Fruit fly (Drosophila melanogaster) whole organism, embryonic: ENCODE results near the gene fal.

Experiments
- Abd-B ChIP-seq: fragments of 200-800 bp; sonication (Bioruptor generic); optimal IDR thresholded peaks from 2 replicates; lab custom pipeline; 2018; ENCODE audit warnings: missing biosample characterization, mild to moderate bottlenecking, missing genetic modification characterization, moderate library complexity
- Bdp1 ChIP-seq: fragments of 200-800 bp; sonication (Bioruptor generic); optimal IDR thresholded peaks from 3 replicates; lab custom pipeline; 2016; ENCODE audit warnings: missing biosample characterization, missing genetic modification characterization
- Blimp-1 ChIP-seq: fragments of 200-800 bp; sonication (Bioruptor generic); optimal IDR thresholded peaks from 3 replicates; lab custom pipeline; 2018; ENCODE audit warnings: missing biosample characterization, missing genetic modification characterization, mild to moderate bottlenecking, moderate library complexity, missing genetic modification reagents
- Bteb2 ChIP-seq: fragments of 200-800 bp; sonication (Bioruptor generic); optimal IDR thresholded peaks from 2 replicates; lab custom pipeline; 2016; ENCODE audit warnings: missing biosample characterization, missing genetic modification characterization
- CG10979 ChIP-seq: fragments of 200-800 bp; sonication (Bioruptor generic); optimal IDR thresholded peaks from 2 replicates; lab custom pipeline; 2018; ENCODE audit warnings: missing biosample characterization, mild to moderate bottlenecking, missing genetic modification characterization, moderate library complexity
- CG12071 ChIP-seq: fragments of 200-800 bp; sonication (Bioruptor generic); optimal IDR thresholded peaks from 3 replicates; lab custom pipeline; 2018; ENCODE audit warnings: missing biosample characterization, mild to moderate bottlenecking, missing genetic modification characterization
- CG13894 ChIP-seq: fragments of 200-800 bp; sonication (Bioruptor generic); optimal IDR thresholded peaks from 3 replicates; lab custom pipeline; 2018; ENCODE audit warnings: missing biosample characterization, mild to moderate bottlenecking, missing genetic modification characterization, moderate library complexity
- CG1647 ChIP-seq: fragments of 200-800 bp; sonication (Bioruptor generic); optimal IDR thresholded peaks from 3 replicates; lab custom pipeline; 2016; ENCODE audit warnings: missing biosample characterization, missing genetic modification characterization
- CG17359 ChIP-seq: fragments of 200-800 bp; sonication (Bioruptor generic); optimal IDR thresholded peaks from 3 replicates; lab custom pipeline; 2018; ENCODE audit warnings: missing biosample characterization, mild to moderate bottlenecking, missing genetic modification characterization, moderate library complexity
- CG1832 ChIP-seq: fragments of 200-800 bp; sonication (Bioruptor generic); optimal IDR thresholded peaks from 2 replicates; lab custom pipeline; 2017; ENCODE audit warnings: missing biosample characterization, mild to moderate bottlenecking, missing genetic modification characterization, inconsistent platforms
- CG2129 ChIP-seq: fragments of 200-800 bp; sonication (Bioruptor generic); IDR thresholded peaks from 2 replicates; pipeline ENCODE4 v1.3.6; 2022; ENCODE audit warnings: missing biosample characterization, missing genetic modification characterization; ENCODE audit not compliant: partially characterized antibody
- CG30431 ChIP-seq: fragments of 200-800 bp; sonication (Bioruptor generic); optimal IDR thresholded peaks from 2 replicates; lab custom pipeline; 2017; ENCODE audit warnings: missing biosample characterization, missing genetic modification characterization
- CG3065 ChIP-seq: fragments of 200-800 bp; sonication (Bioruptor generic); optimal IDR thresholded peaks from 2 replicates; lab custom pipeline; 2016; ENCODE audit warnings: missing biosample characterization, missing genetic modification characterization
- CG34422 ChIP-seq: fragments of 200-800 bp; sonication (Bioruptor generic); IDR thresholded peaks from 3 replicates; pipeline ENCODE4 v1.3.6; 2022; ENCODE audit warnings: missing biosample characterization, missing genetic modification characterization
- CG6854 ChIP-seq: fragments of 200-800 bp; sonication (Bioruptor generic); optimal IDR thresholded peaks from 3 replicates; lab custom pipeline; 2017; ENCODE audit warnings: missing biosample characterization, mild to moderate bottlenecking, missing genetic modification characterization
- CG8281 ChIP-seq: fragments of 200-800 bp; sonication (Bioruptor generic); optimal IDR thresholded peaks from 2 replicates; lab custom pipeline; 2018; ENCODE audit warnings: missing biosample characterization, mild to moderate bottlenecking, missing genetic modification characterization, moderate library complexity
- CG9932 ChIP-seq: fragments of 200-800 bp; sonication (Bioruptor generic); IDR thresholded peaks from 2 replicates; pipeline ENCODE4 v1.3.6; 2022; ENCODE audit warnings: missing biosample characterization, missing genetic modification characterization
- CoRest ChIP-seq: fragments of 200-800 bp; sonication (Bioruptor generic); optimal IDR thresholded peaks from 3 replicates; lab custom pipeline; 2018; ENCODE audit warnings: missing biosample characterization, mild to moderate bottlenecking, missing genetic modification characterization, moderate library complexity
- Dip2 ChIP-seq: fragments of 200-800 bp; sonication (Bioruptor generic); IDR thresholded peaks from 2 replicates; pipeline ENCODE4 v1.3.6; 2022; ENCODE audit warnings: missing biosample characterization, missing genetic modification characterization
- Dref ChIP-seq: fragments of 200-800 bp; sonication (Bioruptor generic); IDR thresholded peaks from 2 replicates; pipeline ENCODE4 v1.3.6; 2022; ENCODE audit warnings: missing biosample characterization, missing genetic modification characterization
- Drgx ChIP-seq: fragments of 200-800 bp; sonication (Bioruptor generic); IDR thresholded peaks from 2 replicates; pipeline ENCODE4 v1.3.6; 2022; ENCODE audit warnings: missing biosample characterization, missing genetic modification characterization
- Fer1 ChIP-seq: fragments of 200-800 bp; sonication (Bioruptor generic); optimal IDR thresholded peaks from 2 replicates; lab custom pipeline; 2017; ENCODE audit warnings: missing biosample characterization, mild to moderate bottlenecking, missing genetic modification characterization
- H15 ChIP-seq: fragments of 200-800 bp; sonication (Bioruptor generic); IDR thresholded peaks from 3 replicates; pipeline ENCODE4 v1.3.6; 2022; ENCODE audit warnings: missing biosample characterization, missing genetic modification characterization
- HHEX ChIP-seq: fragments of 200-800 bp; sonication (Bioruptor generic); optimal IDR thresholded peaks from 3 replicates; lab custom pipeline; 2017; ENCODE audit warnings: missing biosample characterization, mild to moderate bottlenecking, missing genetic modification characterization, missing genetic modification reagents
- HLHmδ ChIP-seq: fragments of 200-800 bp; sonication (Bioruptor generic); optimal IDR thresholded peaks from 2 replicates; lab custom pipeline; 2018; ENCODE audit warnings: missing biosample characterization, mild to moderate bottlenecking, missing genetic modification characterization, moderate library complexity
- Hand ChIP-seq: fragments of 200-800 bp; sonication (Bioruptor generic); optimal IDR thresholded peaks from 2 replicates; lab custom pipeline; 2017; ENCODE audit warnings: mild to moderate bottlenecking, missing biosample characterization, missing genetic modification reagents, missing genetic modification characterization
- Hr51 ChIP-seq, 2 experiments: fragments of 200-800 bp; sonication (Bioruptor generic); optimal IDR thresholded peaks; 2 replicates in 1 of 2; 3 replicates in 1 of 2; lab custom pipeline; 2016 to 2018; ENCODE audit warnings: missing biosample characterization in 2 of 2, missing genetic modification characterization in 2 of 2, mild to moderate bottlenecking in 1 of 2, moderate library complexity in 1 of 2
- Hsf ChIP-seq: fragments of 200-800 bp; sonication (Bioruptor generic); optimal IDR thresholded peaks from 3 replicates; lab custom pipeline; 2016; ENCODE audit warnings: missing biosample characterization, missing genetic modification characterization
- Mrtf ChIP-seq: fragments of 200-800 bp; sonication (Bioruptor generic); IDR thresholded peaks from 3 replicates; pipeline ENCODE4 v1.3.6; 2022; ENCODE audit warnings: missing biosample characterization, missing genetic modification characterization
- Poxn ChIP-seq: fragments of 200-800 bp; sonication (Bioruptor generic); IDR thresholded peaks from 2 replicates; pipeline ENCODE4 v1.3.6; 2022; ENCODE audit warnings: missing biosample characterization, missing genetic modification characterization
- Rfx ChIP-seq: fragments of 200-800 bp; sonication (Bioruptor generic); IDR thresholded peaks from 2 replicates; pipeline ENCODE4 v1.3.6; 2022; ENCODE audit warnings: missing biosample characterization, missing genetic modification characterization
- Sox102F ChIP-seq: fragments of 200-800 bp; sonication (Bioruptor generic); optimal IDR thresholded peaks from 2 replicates; lab custom pipeline; 2018; ENCODE audit warnings: missing biosample characterization, mild to moderate bottlenecking, missing genetic modification characterization, moderate library complexity
- Spps ChIP-seq: fragments of 200-800 bp; sonication (Bioruptor generic); optimal IDR thresholded peaks from 2 replicates; lab custom pipeline; 2018; ENCODE audit warnings: missing biosample characterization, mild to moderate bottlenecking, missing genetic modification characterization
- Sry-β ChIP-seq: fragments of 200-800 bp; sonication (Bioruptor generic); optimal IDR thresholded peaks from 2 replicates; lab custom pipeline; 2018; ENCODE audit warnings: missing biosample characterization, mild to moderate bottlenecking, missing genetic modification characterization, moderate library complexity
- Ssrp ChIP-seq: fragments of 200-800 bp; sonication (Bioruptor generic); optimal IDR thresholded peaks from 2 replicates; lab custom pipeline; 2018; ENCODE audit warnings: missing biosample characterization, mild to moderate bottlenecking, missing genetic modification characterization, moderate library complexity
- Taf1 ChIP-seq: fragments of 200-800 bp; sonication (Bioruptor generic); IDR thresholded peaks from 2 replicates; pipeline ENCODE4 v1.3.6; 2022; ENCODE audit warnings: missing biosample characterization, missing genetic modification characterization
- ab ChIP-seq: fragments of 200-800 bp; sonication (Bioruptor generic); optimal IDR thresholded peaks from 2 replicates; lab custom pipeline; 2016; ENCODE audit warnings: missing biosample characterization, missing genetic modification characterization
- amos ChIP-seq: fragments of 200-800 bp; sonication (Bioruptor generic); IDR thresholded peaks from 2 replicates; pipeline ENCODE4 v1.3.6; 2022; ENCODE audit warnings: missing biosample characterization, missing genetic modification characterization; ENCODE audit not compliant: partially characterized antibody
- gfzf ChIP-seq: fragments of 200-800 bp; sonication (Bioruptor generic); optimal IDR thresholded peaks from 2 replicates; lab custom pipeline; 2016; ENCODE audit warnings: missing biosample characterization, mild to moderate bottlenecking, missing genetic modification characterization, moderate library complexity
- lola ChIP-seq, 3 experiments: fragments of >200 bp in 2 of 3; fragments of 200-800 bp in 1 of 3; sonication (Bioruptor generic) in 1 of 3; optimal IDR thresholded peaks; 2 replicates each; lab custom pipeline; 2017 to 2019; ENCODE audit warnings: missing biosample characterization in 3 of 3, missing genetic modification characterization in 3 of 3, mild to moderate bottlenecking in 1 of 3, moderate library complexity in 1 of 3
- maf-S ChIP-seq: fragments of 200-800 bp; sonication (Bioruptor generic); optimal IDR thresholded peaks from 2 replicates; lab custom pipeline; 2016; ENCODE audit warnings: missing biosample characterization, missing genetic modification characterization
- mirr ChIP-seq: fragments of 200-800 bp; sonication (Bioruptor generic); optimal IDR thresholded peaks from 3 replicates; lab custom pipeline; 2018; ENCODE audit warnings: missing biosample characterization, mild to moderate bottlenecking, missing genetic modification characterization
- pan ChIP-seq, 4 experiments: fragments of >200 bp in 3 of 4; fragments of 200-800 bp in 1 of 4; sonication (Bioruptor generic) in 1 of 4; optimal IDR thresholded peaks in 3 of 4; IDR thresholded peaks in 1 of 4; 2 replicates each; pipeline versions ENCODE4 v1.3.6 to Lab custom; 2017 to 2022; ENCODE audit warnings: missing biosample characterization in 2 of 4, missing genetic modification characterization in 2 of 4, mixed read lengths in 1 of 4
- pho ChIP-seq: fragments of 200-800 bp; sonication (Bioruptor generic); optimal IDR thresholded peaks from 2 replicates; lab custom pipeline; 2016; ENCODE audit warnings: missing biosample characterization, missing genetic modification characterization
- pnt ChIP-seq: fragments of 200-800 bp; sonication (Bioruptor generic); optimal IDR thresholded peaks from 3 replicates; lab custom pipeline; 2016; ENCODE audit warnings: missing biosample characterization, missing genetic modification characterization
- prd ChIP-seq, 3 experiments: fragments of >200 bp in 2 of 3; fragments of 200-800 bp in 1 of 3; sonication (Bioruptor generic) in 1 of 3; optimal IDR thresholded peaks in 2 of 3; IDR thresholded peaks in 1 of 3; 2 replicates in 2 of 3; 3 replicates in 1 of 3; pipeline versions ENCODE4 v1.3.6 to Lab custom; 2017 to 2022; ENCODE audit warnings: missing biosample characterization in 1 of 3, missing genetic modification characterization in 1 of 3
- repo ChIP-seq: fragments of 200-800 bp; sonication (Bioruptor generic); optimal IDR thresholded peaks from 2 replicates; lab custom pipeline; 2016; ENCODE audit warnings: missing biosample characterization, missing genetic modification characterization
- ro ChIP-seq: fragments of 200-800 bp; sonication (Bioruptor generic); IDR thresholded peaks from 2 replicates; pipeline ENCODE4 v1.3.6; 2022; ENCODE audit warnings: missing biosample characterization, missing genetic modification characterization
- sens-2 ChIP-seq: fragments of 200-800 bp; sonication (Bioruptor generic); IDR thresholded peaks from 2 replicates; pipeline ENCODE4 v1.3.6; 2022; ENCODE audit warnings: missing biosample characterization, missing genetic modification characterization
- slou ChIP-seq: fragments of 200-800 bp; sonication (Bioruptor generic); optimal IDR thresholded peaks from 3 replicates; lab custom pipeline; 2016; ENCODE audit warnings: missing biosample characterization, missing genetic modification characterization

The fal gene

dm6 chr3L:19294235-19294612, at the start of gene fal (continued):
- no peak for TF ChIP-seq Poxn (GFP tag; lab: Robert Waterston, UW)
- TF ChIP-seq Dref = peak; percentile 79
- no peak for TF ChIP-seq CoRest (tag; lab: Kevin White, UChicago)
- TF ChIP-seq Rfx (GFP tag; lab: Robert Waterston, UW) = peak; percentile 50; the same call in 1 of the 2 replicates
- TF ChIP-seq CG9932 (GFP tag; lab: Robert Waterston, UW) = peak; percentile 63
- no peak for TF ChIP-seq slou (GFP tag; lab: Kevin White, UChicago)
- TF ChIP-seq Sox102F (GFP tag; lab: Kevin White, UChicago) = no peak
- no peak for TF ChIP-seq CG3065 (GFP tag; lab: Kevin White, UChicago)
- no peak for TF ChIP-seq Ssrp (tag; lab: Kevin White, UChicago)
- no peak for TF ChIP-seq pan (optimal IDR thresholded peaks at IDR 0.05; lab: Kevin White, UChicago)
- peak in 1 of 2 experiments; percentile 16 for TF ChIP-seq pan (GFP tag; optimal IDR thresholded peaks at IDR 0.05 in 1 of 2, IDR thresholded peaks at IDR 0.05 in 1 of 2)
- TF ChIP-seq Taf1 (GFP tag; lab: Robert Waterston, UW) = no peak
- TF ChIP-seq Blimp-1 (GFP tag; lab: Kevin White, UChicago) = no peak
- no peak for TF ChIP-seq Sry-β
- peak; percentile 48 for TF ChIP-seq gfzf (GFP tag; lab: Kevin White, UChicago)
- TF ChIP-seq amos (GFP tag; lab: Robert Waterston, UW) = peak; percentile 65
- no peak for TF ChIP-seq sens-2
- no peak for TF ChIP-seq repo
- TF ChIP-seq CG12071 = no peak
- TF ChIP-seq lola (GFP tag; optimal IDR thresholded peaks at IDR 0.05; lab: Kevin White, UChicago) = no peak
- no peak for TF ChIP-seq CG17359
- no peak for TF ChIP-seq pho (GFP tag; lab: Kevin White, UChicago)
- no peak for TF ChIP-seq CG30431
- no peak for TF ChIP-seq CG6854 (GFP tag; lab: Kevin White, UChicago)
- no peak for TF ChIP-seq ro (GFP tag; lab: Robert Waterston, UW)
- no peak for TF ChIP-seq ab (GFP tag; lab: Kevin White, UChicago)
- no peak for TF ChIP-seq CG8281 (tag; lab: Kevin White, UChicago)
- TF ChIP-seq Hsf (GFP tag; lab: Kevin White, UChicago) = peak; percentile 45
- no peak for TF ChIP-seq HHEX (GFP tag; lab: Kevin White, UChicago)
- no peak for TF ChIP-seq H15 (GFP tag; lab: Robert Waterston, UW)
- TF ChIP-seq CG1832 (GFP tag; lab: Kevin White, UChicago) = no peak
- no peak for TF ChIP-seq Dip2 (GFP tag; lab: Robert Waterston, UW)
- no peak for TF ChIP-seq Bdp1 (GFP tag; lab: Kevin White, UChicago)
- TF ChIP-seq Hand (GFP tag; lab: Kevin White, UChicago) = no peak
- TF ChIP-seq Drgx (GFP tag; lab: Robert Waterston, UW) = no peak
- TF ChIP-seq Bteb2 (GFP tag; lab: Kevin White, UChicago) = no peak
- no peak for TF ChIP-seq maf-S (GFP tag; lab: Kevin White, UChicago)
- no peak for TF ChIP-seq Fer1 (GFP tag; lab: Kevin White, UChicago)
- TF ChIP-seq CG10979 = no peak
- TF ChIP-seq CG13894 (tag; lab: Kevin White, UChicago) = peak; percentile 80
- no peak for TF ChIP-seq CG1647
- TF ChIP-seq pnt (GFP tag; lab: Kevin White, UChicago) = peak; percentile 19
- no peak for TF ChIP-seq Hr51 (GFP tag; optimal IDR thresholded peaks at IDR 0.05; lab: Kevin White, UChicago)
- TF ChIP-seq CG34422 (GFP tag; lab: Robert Waterston, UW) = no peak
- TF ChIP-seq prd (optimal IDR thresholded peaks at IDR 0.05; lab: Kevin White, UChicago) = no peak
- TF ChIP-seq prd (GFP tag; IDR thresholded peaks at IDR 0.05; lab: Robert Waterston, UW) = 0 out of 3 replicates have a peak, but pooled peaks have one; percentile 34
- peak; percentile 32 for TF ChIP-seq Abd-B (GFP tag; lab: Kevin White, UChicago)
- no peak for TF ChIP-seq Spps (tag; lab: Kevin White, UChicago)
- TF ChIP-seq HLHmδ (GFP tag; lab: Kevin White, UChicago) = no peak
- 0 out of 3 replicates have a peak, but pooled peaks have one; percentile 26 for TF ChIP-seq Mrtf (GFP tag; lab: Robert Waterston, UW)
- no peak for TF ChIP-seq mirr
- TF ChIP-seq CG2129 = no peak
